Worm (Caenorhabditis elegans) whole organism, L3 larva: Measurements from ENCODE around the gene F09F9.1.

ENCODE experiments used
- aly-2 ChIP-seq: fragments of 150-350 bp; optimal IDR thresholded peaks from 2 replicates; lab custom pipeline; 2014; ENCODE audit warnings: missing biosample characterization, missing genetic modification characterization
- fkh-10 ChIP-seq: sonication (generic microtip); optimal IDR thresholded peaks from 2 replicates; lab custom pipeline; 2017; ENCODE audit warnings: missing biosample characterization, missing genetic modification reagents, missing genetic modification characterization
- nhr-77 ChIP-seq: fragments of 150-350 bp; optimal IDR thresholded peaks from 2 replicates; lab custom pipeline; 2014; ENCODE audit warnings: missing biosample characterization, missing genetic modification characterization
- unc-39 ChIP-seq: sonication (generic microtip); optimal IDR thresholded peaks from 4 replicates; lab custom pipeline; 2017; ENCODE audit warnings: missing biosample characterization, missing genetic modification characterization
- unc-62 ChIP-seq: fragments of 150-350 bp; sonication (generic microtip); optimal IDR thresholded peaks from 4 replicates; lab custom pipeline; 2014; ENCODE audit warnings: missing biosample characterization, missing genetic modification reagents, missing genetic modification characterization

- TF ChIP-seq unc-39 (tag; lab: Kevin White, UChicago) (no peak), aly-2 (tag; lab: Kevin White, UChicago) (no peak), unc-62 (GFP tag; lab: Kevin White, UChicago) (no peak), nhr-77 (tag; lab: Kevin White, UChicago) (no peak), fkh-10 (GFP tag; lab: Kevin White, UChicago) (no peak)
Measured at ce11 chrX:4159185-4159871, 44.2 kb downstream of the F09F9.1 start.
